In the genomic region with DNA sequence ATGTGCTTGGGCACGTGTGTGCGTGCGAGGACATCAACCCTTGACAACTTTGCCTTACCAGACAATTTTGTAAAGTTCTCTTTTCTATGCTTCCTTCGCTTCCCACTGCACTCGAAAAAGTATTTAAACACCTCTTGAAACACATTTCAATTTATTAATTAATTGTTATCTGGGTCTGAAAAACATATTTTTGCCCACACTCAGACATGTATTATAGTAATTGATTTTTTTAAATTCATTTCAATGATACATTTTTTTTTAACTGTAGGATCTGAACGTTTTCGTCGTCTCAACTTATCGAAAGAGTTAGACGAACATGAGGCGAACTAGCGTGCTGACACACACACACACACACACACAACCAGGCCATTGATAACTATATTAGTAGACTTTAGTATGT, we compare ENCODE assay signal across 3 fruit fly cellular contexts.
TF ChIP-seq lines count a peak whose summit lies in the region.

No protein-coding gene starts in this region.

- TF ChIP-seq CTCF in whole organism, embryonic (GFP tag; optimal IDR thresholded peaks at IDR 0.05; lab: Kevin White, UChicago) = no peak

TF ChIP-seq in whole organism, embryonic, 481 proteins besides CTCF, POLR2A, EP300 and RAD21 (continues in another document):
- no peak for TF ChIP-seq CG4424 (GFP tag; optimal IDR thresholded peaks at IDR 0.05; lab: Kevin White, UChicago)
- no peak for TF ChIP-seq CG6765 (GFP tag; optimal IDR thresholded peaks at IDR 0.05; lab: Kevin White, UChicago)
- no peak for TF ChIP-seq tup (GFP tag; optimal IDR thresholded peaks at IDR 0.05; lab: Kevin White, UChicago)
- TF ChIP-seq CG1832 (GFP tag; optimal IDR thresholded peaks at IDR 0.05; lab: Kevin White, UChicago) = no peak
- TF ChIP-seq sens-2 (GFP tag; IDR thresholded peaks at IDR 0.05; lab: Robert Waterston, UW) = no peak
- no peak for TF ChIP-seq Pdp1 (GFP tag; optimal IDR thresholded peaks at IDR 0.05; lab: Kevin White, UChicago)
- TF ChIP-seq trem (tag; optimal IDR thresholded peaks at IDR 0.05; lab: Kevin White, UChicago) = no peak
- no peak for TF ChIP-seq kay (GFP tag; optimal IDR thresholded peaks at IDR 0.05; lab: Kevin White, UChicago)
- TF ChIP-seq Nf-YC (tag; optimal IDR thresholded peaks at IDR 0.05; lab: Kevin White, UChicago) = no peak
- TF ChIP-seq sim (GFP tag; IDR thresholded peaks at IDR 0.05; lab: Robert Waterston, UW) = no peak
- no peak for TF ChIP-seq z (GFP tag; IDR thresholded peaks at IDR 0.05; lab: Robert Waterston, UW)
- no peak for TF ChIP-seq crol (GFP tag; IDR thresholded peaks at IDR 0.05; lab: Robert Waterston, UW)
- no peak for TF ChIP-seq Fer2 (tag; optimal IDR thresholded peaks at IDR 0.05; lab: Kevin White, UChicago)
- TF ChIP-seq CG5245 (GFP tag; optimal IDR thresholded peaks at IDR 0.05; lab: Kevin White, UChicago) = no peak
- no peak for TF ChIP-seq amos (GFP tag; IDR thresholded peaks at IDR 0.05; lab: Robert Waterston, UW; ENCODE audit: partially characterized antibody)
- no peak for TF ChIP-seq sob (GFP tag; IDR thresholded peaks at IDR 0.05; lab: Robert Waterston, UW)
- no peak for TF ChIP-seq trh (GFP tag; optimal IDR thresholded peaks at IDR 0.05; lab: Kevin White, UChicago)
- no peak for TF ChIP-seq so (GFP tag; IDR thresholded peaks at IDR 0.05; lab: Robert Waterston, UW)
- no peak for TF ChIP-seq CkIIα-i1 (GFP tag; IDR thresholded peaks at IDR 0.05; lab: Robert Waterston, UW)
- no peak for TF ChIP-seq Lhr (GFP tag; optimal IDR thresholded peaks at IDR 0.05; lab: Kevin White, UChicago)
- no peak for TF ChIP-seq CG14014 (GFP tag; IDR thresholded peaks at IDR 0.05; lab: Robert Waterston, UW)
- TF ChIP-seq CG4820 (GFP tag; optimal IDR thresholded peaks at IDR 0.05; lab: Kevin White, UChicago) = no peak
- TF ChIP-seq Drgx (GFP tag; IDR thresholded peaks at IDR 0.05; lab: Robert Waterston, UW) = no peak
- no peak for TF ChIP-seq CG9817 (tag; optimal IDR thresholded peaks at IDR 0.05; lab: Kevin White, UChicago)
- no peak for TF ChIP-seq pum (GFP tag; optimal IDR thresholded peaks at IDR 0.05; lab: Kevin White, UChicago)
- TF ChIP-seq CG4282 (GFP tag; optimal IDR thresholded peaks at IDR 0.05; lab: Kevin White, UChicago) = no peak
- no peak for TF ChIP-seq bsh (GFP tag; optimal IDR thresholded peaks at IDR 0.05; lab: Kevin White, UChicago)
- TF ChIP-seq YL-1 (GFP tag; optimal IDR thresholded peaks at IDR 0.05; lab: Kevin White, UChicago) = no peak
- TF ChIP-seq prd (optimal IDR thresholded peaks at IDR 0.05; lab: Kevin White, UChicago) = no peak
- TF ChIP-seq prd (GFP tag; IDR thresholded peaks at IDR 0.05; lab: Robert Waterston, UW) = peak; percentile 31; the same call in 1 of the 3 replicates
- no peak for TF ChIP-seq CG11093 (GFP tag; IDR thresholded peaks at IDR 0.05; lab: Robert Waterston, UW)

TF ChIP-seq in whole organism, prepupa, 60 proteins besides CTCF, POLR2A, EP300 and RAD21 (continues in another document):
- TF ChIP-seq eg (GFP tag; IDR thresholded peaks at IDR 0.05; lab: Robert Waterston, UW) (0 out of 3 replicates have a peak, but pooled peaks have one; percentile 27), spab (GFP tag; optimal IDR thresholded peaks at IDR 0.05; lab: Kevin White, UChicago) (no peak), Hr4 (GFP tag; optimal IDR thresholded peaks at IDR 0.05; lab: Kevin White, UChicago) (no peak), svp (GFP tag; lab: Kevin White, UChicago) (no peak), acj6 (GFP tag; optimal IDR thresholded peaks at IDR 0.05; lab: Kevin White, UChicago) (no peak), Eip75B (GFP tag; optimal IDR thresholded peaks at IDR 0.05; lab: Kevin White, UChicago) (no peak), fkh (GFP tag; optimal IDR thresholded peaks at IDR 0.05; lab: Kevin White, UChicago) (no peak), CG16779 (tag; optimal IDR thresholded peaks at IDR 0.05; lab: Kevin White, UChicago) (no peak), CG8319 (GFP tag; optimal IDR thresholded peaks at IDR 0.05; lab: Kevin White, UChicago) (no peak), Sox14 (GFP tag; optimal IDR thresholded peaks at IDR 0.05; lab: Kevin White, UChicago) (no peak), CG32006 (GFP tag; optimal IDR thresholded peaks at IDR 0.05; lab: Kevin White, UChicago) (peak; percentile 20), Ets21C (GFP tag; optimal IDR thresholded peaks at IDR 0.05; lab: Kevin White, UChicago) (no peak), CG15336 (GFP tag; IDR thresholded peaks at IDR 0.05; lab: Robert Waterston, UW) (0 out of 2 replicates have a peak, but pooled peaks have one; percentile 17), Sox102F (GFP tag; optimal IDR thresholded peaks at IDR 0.05; lab: Kevin White, UChicago) (no peak), dsx (GFP tag; optimal IDR thresholded peaks at IDR 0.05; lab: Kevin White, UChicago; ENCODE audit: poor library complexity, severe bottlenecking) (no peak), Eip78C (GFP tag; lab: Kevin White, UChicago) (peak; percentile 23), CG3032 (tag; optimal IDR thresholded peaks at IDR 0.05; lab: Kevin White, UChicago) (no peak), salr (GFP tag; optimal IDR thresholded peaks at IDR 0.05; lab: Kevin White, UChicago) (no peak), CG8119 (GFP tag; IDR thresholded peaks at IDR 0.05; lab: Robert Waterston, UW) (0 out of 3 replicates have a peak, but pooled peaks have one; percentile 37), CG10631 (GFP tag; optimal IDR thresholded peaks at IDR 0.05; lab: Kevin White, UChicago) (no peak), fd85E (GFP tag; optimal IDR thresholded peaks at IDR 0.05; lab: Kevin White, UChicago) (no peak), CG4318 (GFP tag; optimal IDR thresholded peaks at IDR 0.05; lab: Kevin White, UChicago) (no peak), CG6163 (GFP tag; IDR thresholded peaks at IDR 0.05; lab: Robert Waterston, UW) (no peak), Smox (GFP tag; optimal IDR thresholded peaks at IDR 0.05; lab: Kevin White, UChicago) (no peak), Blimp-1 (GFP tag; optimal IDR thresholded peaks at IDR 0.05; lab: Kevin White, UChicago) (no peak), lz (GFP tag; optimal IDR thresholded peaks at IDR 0.05; lab: Kevin White, UChicago) (no peak), Lpt (GFP tag; optimal IDR thresholded peaks at IDR 0.05; lab: Kevin White, UChicago) (no peak), CG11762 (GFP tag; optimal IDR thresholded peaks at IDR 0.05; lab: Kevin White, UChicago; ENCODE audit: insufficient read depth) (no peak), CG1621 (tag; optimal IDR thresholded peaks at IDR 0.05; lab: Kevin White, UChicago) (no peak), Eip93F (GFP tag; optimal IDR thresholded peaks at IDR 0.05; lab: Kevin White, UChicago) (no peak), Ets96B (tag; optimal IDR thresholded peaks at IDR 0.05; lab: Kevin White, UChicago) (no peak), Hr38 (GFP tag; optimal IDR thresholded peaks at IDR 0.05; lab: Kevin White, UChicago) (no peak)

TF ChIP-seq in whole organism, pupa, 21 proteins besides CTCF, POLR2A, EP300 and RAD21:
- TF ChIP-seq CG8301 (tag; optimal IDR thresholded peaks at IDR 0.05; lab: Kevin White, UChicago) = peak; percentile 4
- no peak for TF ChIP-seq CG15710 (tag; optimal IDR thresholded peaks at IDR 0.05; lab: Kevin White, UChicago)
- peak; percentile 15 for TF ChIP-seq CG14655 (GFP tag; optimal IDR thresholded peaks at IDR 0.05; lab: Kevin White, UChicago)

Comparison
In these comparisons a context has a peak if more than half of its experiments do, and no peak if none do; other contexts are left out.
1. Of the 7 proteins assayed by ChIP-seq in both whole organism, embryonic and whole organism, prepupa: peak only in whole organism, embryonic: Sox102F; only in whole organism, prepupa: Gug; in both: none; in neither: 5.